Fruit fly (Drosophila melanogaster) whole organism, prepupa: Measurements from ENCODE around the gene CG8135.

ENCODE experiments used
- Blimp-1 ChIP-seq: fragments of 200-800 bp; sonication (Bioruptor generic); optimal IDR thresholded peaks from 3 replicates; lab custom pipeline; 2017; ENCODE audit warnings: missing biosample characterization, missing genetic modification characterization, mild to moderate bottlenecking, moderate library complexity, missing genetic modification reagents
- CG10631 ChIP-seq: fragments of 200-800 bp; sonication (Bioruptor generic); optimal IDR thresholded peaks from 2 replicates; lab custom pipeline; 2016; ENCODE audit warnings: missing biosample characterization, missing genetic modification characterization
- CG10669 ChIP-seq: fragments of 200-800 bp; sonication (Bioruptor generic); optimal IDR thresholded peaks from 3 replicates; lab custom pipeline; 2018; ENCODE audit warnings: missing biosample characterization, mild to moderate bottlenecking, missing genetic modification characterization, moderate library complexity
- CG15336 ChIP-seq: fragments of 200-800 bp; sonication (Bioruptor generic); IDR thresholded peaks from 2 replicates; pipeline ENCODE4 v1.3.6; 2022; ENCODE audit warnings: missing biosample characterization, missing genetic modification characterization
- CG1621 ChIP-seq: fragments of 200-800 bp; sonication (Bioruptor generic); optimal IDR thresholded peaks from 3 replicates; lab custom pipeline; 2018; ENCODE audit warnings: missing biosample characterization, mild to moderate bottlenecking, missing genetic modification characterization
- CG16779 ChIP-seq: fragments of 200-800 bp; sonication (Bioruptor generic); optimal IDR thresholded peaks from 3 replicates; lab custom pipeline; 2017; ENCODE audit warnings: missing biosample characterization, mild to moderate bottlenecking, missing genetic modification characterization
- CG31627 ChIP-seq: fragments of 200-800 bp; sonication (Bioruptor generic); optimal IDR thresholded peaks from 3 replicates; lab custom pipeline; 2016; ENCODE audit warnings: missing biosample characterization, missing genetic modification characterization
- CG32006 ChIP-seq: fragments of 200-800 bp; sonication (Bioruptor generic); optimal IDR thresholded peaks from 3 replicates; lab custom pipeline; 2017; ENCODE audit warnings: missing biosample characterization, mild to moderate bottlenecking, missing genetic modification characterization
- CG3919 ChIP-seq: fragments of 200-800 bp; sonication (Bioruptor generic); optimal IDR thresholded peaks from 3 replicates; lab custom pipeline; 2016; ENCODE audit warnings: missing biosample characterization, missing genetic modification characterization
- CG6276 ChIP-seq: fragments of 200-800 bp; sonication (Bioruptor generic); optimal IDR thresholded peaks from 2 replicates; lab custom pipeline; 2017; ENCODE audit warnings: missing biosample characterization, mild to moderate bottlenecking, missing genetic modification characterization
- CG6792 ChIP-seq: fragments of 200-800 bp; sonication (Bioruptor generic); optimal IDR thresholded peaks from 3 replicates; lab custom pipeline; 2016; ENCODE audit warnings: missing biosample characterization, missing genetic modification characterization
- CG6808 ChIP-seq: fragments of 200-800 bp; sonication (Bioruptor generic); optimal IDR thresholded peaks from 3 replicates; lab custom pipeline; 2017; ENCODE audit warnings: missing biosample characterization, missing genetic modification characterization, mild to moderate bottlenecking, moderate library complexity, missing genetic modification reagents
- CG8119 ChIP-seq: fragments of 200-800 bp; sonication (Bioruptor generic); IDR thresholded peaks from 3 replicates; pipeline ENCODE4 v1.3.6; 2022; ENCODE audit warnings: missing biosample characterization, missing genetic modification characterization
- CG8319 ChIP-seq: fragments of 200-800 bp; sonication (Bioruptor generic); optimal IDR thresholded peaks from 3 replicates; lab custom pipeline; 2016; ENCODE audit warnings: missing biosample characterization, missing genetic modification characterization
- CG9139 ChIP-seq: fragments of 200-800 bp; sonication (Bioruptor generic); optimal IDR thresholded peaks from 3 replicates; lab custom pipeline; 2017; ENCODE audit warnings: missing biosample characterization, mild to moderate bottlenecking, missing genetic modification characterization
- Eip78C ChIP-seq: fragments of 200-800 bp; sonication (Bioruptor generic); peaks from one replicate; lab custom pipeline; 2016; ENCODE audit warnings: missing biosample characterization, missing genetic modification characterization
- Eip93F ChIP-seq: fragments of 200-800 bp; sonication (Bioruptor generic); optimal IDR thresholded peaks from 2 replicates; lab custom pipeline; 2016; ENCODE audit warnings: missing biosample characterization, mild to moderate bottlenecking, missing genetic modification characterization
- Ets21C ChIP-seq: fragments of 200-800 bp; sonication (Bioruptor generic); optimal IDR thresholded peaks from 3 replicates; lab custom pipeline; 2016; ENCODE audit warnings: missing biosample characterization, missing genetic modification characterization
- Ets96B ChIP-seq: fragments of 200-800 bp; optimal IDR thresholded peaks from 2 replicates; lab custom pipeline; 2019; ENCODE audit warnings: missing biosample characterization, mild to moderate bottlenecking, missing genetic modification characterization, moderate library complexity
- Hr38 ChIP-seq: sonication (Bioruptor generic); optimal IDR thresholded peaks from 2 replicates; lab custom pipeline; 2016; ENCODE audit warnings: missing biosample characterization, missing genetic modification characterization
- Hr4 ChIP-seq: fragments of 200-800 bp; sonication (Bioruptor generic); optimal IDR thresholded peaks from 3 replicates; lab custom pipeline; 2016; ENCODE audit warnings: missing biosample characterization, missing genetic modification characterization
- Met ChIP-seq: fragments of 200-800 bp; sonication (Bioruptor generic); optimal IDR thresholded peaks from 3 replicates; lab custom pipeline; 2016; ENCODE audit warnings: missing biosample characterization, missing genetic modification characterization
- OdsH ChIP-seq: fragments of 200-800 bp; sonication (Bioruptor generic); optimal IDR thresholded peaks from 3 replicates; lab custom pipeline; 2016; ENCODE audit warnings: missing biosample characterization, missing genetic modification characterization
- Smox ChIP-seq: fragments of 200-800 bp; sonication (Bioruptor generic); optimal IDR thresholded peaks from 3 replicates; lab custom pipeline; 2016; ENCODE audit warnings: missing biosample characterization, missing genetic modification characterization
- Sox15 ChIP-seq: fragments of 200-800 bp; sonication (Bioruptor generic); optimal IDR thresholded peaks from 3 replicates; lab custom pipeline; 2016; ENCODE audit warnings: missing biosample characterization, missing genetic modification characterization
- achi ChIP-seq: fragments of 200-800 bp; sonication (Bioruptor generic); optimal IDR thresholded peaks from 3 replicates; lab custom pipeline; 2016; ENCODE audit warnings: missing biosample characterization, missing genetic modification characterization
- acj6 ChIP-seq: fragments of 200-800 bp; sonication (Bioruptor generic); optimal IDR thresholded peaks from 3 replicates; lab custom pipeline; 2016; ENCODE audit warnings: missing biosample characterization, missing genetic modification characterization
- cyc ChIP-seq: fragments of 200-800 bp; sonication (Bioruptor generic); optimal IDR thresholded peaks from 3 replicates; lab custom pipeline; 2016; ENCODE audit warnings: missing biosample characterization, missing genetic modification characterization
- dsx ChIP-seq: fragments of 200-800 bp; optimal IDR thresholded peaks from 3 replicates; lab custom pipeline; 2019; ENCODE audit warnings: missing biosample characterization, mild to moderate bottlenecking, missing genetic modification characterization, moderate library complexity; ENCODE audit not compliant: poor library complexity, severe bottlenecking
- eg ChIP-seq: fragments of 200-800 bp; sonication (Bioruptor generic); IDR thresholded peaks from 3 replicates; pipeline ENCODE4 v1.3.6; 2022; ENCODE audit warnings: missing biosample characterization, missing genetic modification characterization
- esn ChIP-seq: fragments of 200-800 bp; sonication (Bioruptor generic); optimal IDR thresholded peaks from 2 replicates; lab custom pipeline; 2016; ENCODE audit warnings: missing biosample characterization, mild to moderate bottlenecking, missing genetic modification characterization, moderate library complexity
- fd59A ChIP-seq: fragments of 200-800 bp; sonication (Bioruptor generic); optimal IDR thresholded peaks from 2 replicates; lab custom pipeline; 2017; ENCODE audit warnings: missing biosample characterization, mild to moderate bottlenecking, missing genetic modification characterization, missing genetic modification reagents
- fd85E ChIP-seq: fragments of 200-800 bp; sonication (Bioruptor generic); optimal IDR thresholded peaks from 3 replicates; lab custom pipeline; 2016; ENCODE audit warnings: missing biosample characterization, missing genetic modification characterization
- fkh ChIP-seq: fragments of 200-800 bp; sonication (Bioruptor generic); optimal IDR thresholded peaks from 3 replicates; lab custom pipeline; 2017; ENCODE audit warnings: missing biosample characterization, mild to moderate bottlenecking, missing genetic modification characterization, moderate library complexity
- net ChIP-seq: fragments of 200-800 bp; sonication (Bioruptor generic); optimal IDR thresholded peaks from 3 replicates; lab custom pipeline; 2016; ENCODE audit warnings: missing biosample characterization, missing genetic modification characterization
- pdm3 ChIP-seq: fragments of 200-800 bp; sonication (Bioruptor generic); optimal IDR thresholded peaks from 3 replicates; lab custom pipeline; 2016; ENCODE audit warnings: missing biosample characterization, missing genetic modification characterization
- salr ChIP-seq, 2 experiments: fragments of 200-800 bp; sonication (Bioruptor generic); optimal IDR thresholded peaks; 3 replicates each; lab custom pipeline; 2016 to 2018; ENCODE audit warnings: missing biosample characterization in 2 of 2, missing genetic modification characterization in 2 of 2, mild to moderate bottlenecking in 1 of 2
- svp ChIP-seq: fragments of 200-800 bp; sonication (Bioruptor generic); peaks from one replicate; lab custom pipeline; 2016; ENCODE audit warnings: missing biosample characterization, missing genetic modification characterization
- topi ChIP-seq: fragments of 200-800 bp; sonication (Bioruptor generic); optimal IDR thresholded peaks from 3 replicates; lab custom pipeline; 2016; ENCODE audit warnings: missing biosample characterization, missing genetic modification characterization
- vri ChIP-seq: fragments of 200-800 bp; sonication (Bioruptor generic); optimal IDR thresholded peaks from 3 replicates; lab custom pipeline; 2016; ENCODE audit warnings: missing biosample characterization, mild to moderate bottlenecking, missing genetic modification characterization

Gene CG8135

DNA sequence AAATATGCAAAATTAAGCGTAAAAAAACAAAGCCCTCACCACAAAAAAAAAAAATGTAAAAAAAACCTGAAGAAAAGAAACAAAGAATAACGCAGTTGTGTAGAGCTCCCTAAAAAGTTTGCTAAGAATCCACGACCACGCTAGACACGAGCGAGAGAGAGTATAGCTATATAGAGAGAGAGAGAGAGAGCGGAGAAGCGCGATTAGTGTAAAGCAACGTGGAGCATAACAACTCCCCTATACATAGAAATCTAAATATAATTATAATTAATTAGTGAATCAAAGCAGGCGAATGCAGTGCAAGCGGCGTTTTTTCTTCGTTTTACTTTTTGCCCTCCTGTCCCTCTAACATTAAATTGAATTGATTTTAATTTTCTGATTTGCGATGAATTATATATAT, 44.8 kb upstream of the CG8135 start:
- no peak for TF ChIP-seq Hr38 (GFP tag; lab: Kevin White, UChicago)
- TF ChIP-seq CG16779 (tag; lab: Kevin White, UChicago), result no peak
- no peak for TF ChIP-seq CG10631 (GFP tag; lab: Kevin White, UChicago)
- TF ChIP-seq acj6 (GFP tag; lab: Kevin White, UChicago), result no peak
- TF ChIP-seq Blimp-1 (GFP tag; lab: Kevin White, UChicago), result no peak
- no peak for TF ChIP-seq Ets96B (tag; lab: Kevin White, UChicago)
- TF ChIP-seq CG1621 (tag; lab: Kevin White, UChicago), result no peak
- no peak for TF ChIP-seq CG6276
- TF ChIP-seq esn (GFP tag; lab: Kevin White, UChicago), result no peak
- no peak for TF ChIP-seq fd85E (GFP tag; lab: Kevin White, UChicago)
- TF ChIP-seq Sox15 (GFP tag; lab: Kevin White, UChicago), result no peak

DNA sequence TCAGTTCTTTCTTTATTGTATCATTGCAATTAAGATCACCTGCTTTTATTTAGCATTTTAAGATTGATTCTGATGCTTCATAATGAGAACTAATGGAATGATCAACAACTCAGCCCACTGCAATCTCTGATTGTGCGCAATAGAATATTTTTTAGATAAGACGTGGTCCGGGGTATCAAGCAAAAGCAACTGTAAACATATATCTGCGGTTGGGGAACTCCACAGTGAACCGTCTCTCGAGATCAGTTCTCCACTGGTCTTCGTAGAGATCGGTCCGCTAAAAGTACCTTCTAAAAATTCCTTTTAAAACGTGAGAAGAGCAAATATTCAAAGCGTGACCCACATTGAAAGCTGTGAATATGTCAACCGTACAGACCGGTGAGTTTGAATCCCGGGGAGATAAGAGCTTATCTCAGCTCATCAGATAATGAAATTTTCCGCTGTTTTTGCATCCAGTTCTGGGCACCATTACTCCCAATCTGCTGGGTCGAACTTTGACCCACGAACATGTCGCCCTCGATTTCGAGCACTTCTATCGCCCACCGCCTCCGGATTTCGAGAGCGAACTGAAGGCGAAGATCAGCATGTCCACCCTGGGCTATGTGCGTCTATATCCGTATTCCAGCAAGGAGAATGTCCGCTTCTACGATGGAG, 41.0 kb upstream of the CG8135 start, which contains the start of gene CG18473:
Gene CG18473 (plus strand): TSS at position 240 of the 654 bp plus-strand sequence.
- TF ChIP-seq Eip78C (GFP tag; lab: Kevin White, UChicago), result peak; percentile 65
- TF ChIP-seq OdsH (GFP tag; lab: Kevin White, UChicago), result no peak
- TF ChIP-seq vri (GFP tag; lab: Kevin White, UChicago), result no peak
- TF ChIP-seq CG6792 (GFP tag; lab: Kevin White, UChicago), result no peak
- peak; percentile 10 for TF ChIP-seq fkh (GFP tag; lab: Kevin White, UChicago)
- no peak for TF ChIP-seq Ets21C (GFP tag; lab: Kevin White, UChicago)
- TF ChIP-seq CG9139 (GFP tag; lab: Kevin White, UChicago), result no peak
- TF ChIP-seq fd59A (GFP tag; lab: Kevin White, UChicago), result no peak
- peak; percentile 93 for TF ChIP-seq svp (GFP tag; lab: Kevin White, UChicago)

DNA sequence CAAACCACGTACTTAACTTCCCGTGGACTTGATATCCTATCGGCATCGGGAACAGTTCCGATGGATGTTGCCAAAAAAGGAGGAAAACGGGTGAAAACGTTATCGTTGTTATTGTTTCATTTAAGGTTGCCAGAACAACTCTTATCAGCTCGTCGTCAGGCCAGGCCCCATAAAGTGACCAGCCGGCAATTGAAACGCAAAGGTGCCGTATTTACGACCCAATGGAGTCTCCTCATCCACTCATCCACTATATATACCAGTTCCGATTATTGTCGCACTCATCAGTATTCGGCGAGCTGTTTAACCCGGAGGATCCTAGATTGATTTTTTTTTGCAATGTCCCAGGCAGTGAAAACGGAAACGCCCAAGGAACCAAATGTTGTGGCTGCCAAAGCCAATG, 39.1 kb upstream of the CG8135 start, which contains the start of gene Srr:
Gene Srr (plus strand): TSS at position 278 of the 400 bp plus-strand sequence.
- no peak for TF ChIP-seq fd85E (GFP tag; lab: Kevin White, UChicago)
- peak; percentile 94 for TF ChIP-seq svp (GFP tag; lab: Kevin White, UChicago)

DNA sequence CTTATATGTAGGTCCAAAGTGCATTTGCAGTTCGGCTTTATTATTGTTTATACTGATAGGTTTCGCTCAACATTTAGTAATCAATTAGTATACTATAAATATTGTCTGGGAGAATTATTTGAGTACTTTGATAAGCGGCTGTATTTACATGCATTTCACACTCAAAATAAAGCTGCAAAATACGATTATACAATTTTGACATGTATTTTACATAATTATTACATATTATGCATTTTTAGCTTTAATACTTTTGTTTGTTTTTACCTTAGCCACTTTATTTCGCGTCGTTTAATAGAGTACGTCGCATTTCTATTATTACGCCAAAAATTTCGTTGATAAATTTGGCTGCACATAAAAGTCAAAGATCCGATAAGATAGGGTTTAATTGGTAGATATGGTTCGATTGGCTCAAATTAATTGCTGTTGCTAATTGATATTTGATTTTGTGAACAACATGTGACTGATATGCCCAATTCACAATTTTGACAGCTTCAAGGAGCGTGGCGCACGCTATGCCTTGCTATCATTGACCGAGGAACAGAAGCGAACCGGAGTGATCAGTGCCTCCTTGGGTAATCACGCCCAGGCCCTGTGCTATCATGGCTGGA, 38.2 kb upstream of the CG8135 start:
- TF ChIP-seq cyc (GFP tag; lab: Kevin White, UChicago) (no peak), salr (GFP tag; optimal IDR thresholded peaks at IDR 0.05; lab: Kevin White, UChicago) (no peak), CG6808 (peak; percentile 2), vri (GFP tag; lab: Kevin White, UChicago) (peak; percentile 76), Eip93F (GFP tag; lab: Kevin White, UChicago) (peak; percentile 32), CG10669 (no peak), Eip78C (GFP tag; lab: Kevin White, UChicago) (peak; percentile 39), topi (GFP tag; lab: Kevin White, UChicago) (no peak)

DNA sequence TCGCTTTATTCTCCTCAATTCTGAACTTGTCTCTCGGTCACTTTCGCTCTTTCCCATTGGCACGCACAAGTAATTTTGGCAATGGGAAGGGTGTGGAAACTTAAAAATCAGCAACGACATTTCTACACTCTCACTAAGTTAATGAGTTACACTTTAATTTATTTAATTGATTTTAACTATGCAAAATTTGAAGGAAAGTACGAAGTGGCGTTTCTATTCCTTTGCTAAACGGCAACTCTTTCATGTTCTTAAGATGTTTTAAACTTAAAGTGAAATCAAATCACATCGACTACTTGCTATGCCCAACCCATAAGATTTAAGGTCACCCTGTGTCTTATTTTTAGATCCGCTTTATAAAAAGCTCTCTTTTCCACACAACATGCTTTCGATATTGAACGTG, 33.8 kb upstream of the CG8135 start:
- TF ChIP-seq Ets21C (GFP tag; lab: Kevin White, UChicago) (no peak), CG9139 (GFP tag; lab: Kevin White, UChicago) (no peak), CG3919 (GFP tag; lab: Kevin White, UChicago) (peak; percentile 5), CG15336 (peak; percentile 53; the same call in 1 of the 2 replicates), eg (no peak; the same call in 1 of the 3 replicates), CG31627 (GFP tag; lab: Kevin White, UChicago) (peak; percentile 13), CG32006 (no peak), CG1621 (tag; lab: Kevin White, UChicago) (no peak), cyc (GFP tag; lab: Kevin White, UChicago) (peak; percentile 21), fd59A (GFP tag; lab: Kevin White, UChicago) (no peak), vri (GFP tag; lab: Kevin White, UChicago) (no peak), CG6792 (GFP tag; lab: Kevin White, UChicago) (no peak), svp (GFP tag; lab: Kevin White, UChicago) (no peak), pdm3 (no peak), Blimp-1 (GFP tag; lab: Kevin White, UChicago) (no peak), fd85E (GFP tag; lab: Kevin White, UChicago) (no peak), fkh (GFP tag; lab: Kevin White, UChicago) (no peak), net (peak; percentile 11), dsx (GFP tag; lab: Kevin White, UChicago) (no peak), Smox (GFP tag; lab: Kevin White, UChicago) (no peak), achi (GFP tag; lab: Kevin White, UChicago) (no peak), Met (GFP tag; lab: Kevin White, UChicago) (peak; percentile 30), CG8119 (GFP tag; lab: Robert Waterston, UW) (peak; percentile 58; the same call in 2 of the 3 replicates), CG8319 (GFP tag; lab: Kevin White, UChicago) (no peak), Hr38 (GFP tag; lab: Kevin White, UChicago) (no peak), Hr4 (GFP tag; lab: Kevin White, UChicago) (peak; percentile 50)
